Worm (Caenorhabditis elegans) whole organism, L1 larva: ENCODE results near the gene reps-1.

Experiments
- C34B4.2 ChIP-seq: sonication (generic microtip); optimal IDR thresholded peaks from 2 replicates; lab custom pipeline; 2017; ENCODE audit warnings: mild to moderate bottlenecking, missing genetic modification characterization, missing compliant biosample characterization
- aly-2 ChIP-seq: fragments of 150-350 bp; optimal IDR thresholded peaks from 2 replicates; lab custom pipeline; 2014; ENCODE audit warnings: missing biosample characterization, missing genetic modification characterization
- ceh-8 ChIP-seq: fragments of 200-800 bp; sonication (Bioruptor generic); optimal IDR thresholded peaks from 2 replicates; lab custom pipeline; 2018; ENCODE audit warnings: mild to moderate bottlenecking, missing genetic modification characterization, moderate library complexity, missing compliant biosample characterization
- ces-1 ChIP-seq: fragments of 150-350 bp; optimal IDR thresholded peaks from 2 replicates; lab custom pipeline; 2014; ENCODE audit warnings: missing biosample characterization, missing genetic modification reagents, missing genetic modification characterization
- efl-1 ChIP-seq, 4 experiments: fragments of 150-350 bp; optimal IDR thresholded peaks in 3 of 4; peaks in 1 of 4; 1 replicate in 1 of 4; 2 replicates in 3 of 4; lab custom pipeline; 2014; ENCODE audit warnings: missing biosample characterization in 2 of 4, missing genetic modification characterization in 2 of 4, missing genetic modification reagents in 2 of 4
- efl-3 ChIP-seq: fragments of 200-800 bp; sonication (Bioruptor generic); optimal IDR thresholded peaks from 2 replicates; lab custom pipeline; 2018; ENCODE audit warnings: mild to moderate bottlenecking, missing genetic modification characterization, missing compliant biosample characterization
- elt-2 ChIP-seq: sonication (generic microtip); optimal IDR thresholded peaks from 2 replicates; lab custom pipeline; 2016; ENCODE audit warnings: missing genetic modification characterization, mild to moderate bottlenecking, inconsistent platforms, missing compliant biosample characterization, missing genetic modification reagents
- fkh-10 ChIP-seq: sonication (generic microtip); optimal IDR thresholded peaks from 2 replicates; lab custom pipeline; 2017; ENCODE audit warnings: missing biosample characterization, missing genetic modification reagents, missing genetic modification characterization
- fkh-4 ChIP-seq: sonication (generic microtip); optimal IDR thresholded peaks from 2 replicates; lab custom pipeline; 2016; ENCODE audit warnings: missing compliant biosample characterization, missing genetic modification characterization, borderline replicate concordance
- fkh-8 ChIP-seq: sonication (generic microtip); optimal IDR thresholded peaks from 2 replicates; lab custom pipeline; 2016; ENCODE audit warnings: mild to moderate bottlenecking, missing genetic modification characterization, missing compliant biosample characterization
- fos-1 ChIP-seq: fragments of 150-350 bp; optimal IDR thresholded peaks from 2 replicates; lab custom pipeline; 2014; ENCODE audit warnings: missing biosample characterization, missing genetic modification characterization
- hlh-4 ChIP-seq: sonication (generic microtip); optimal IDR thresholded peaks from 2 replicates; lab custom pipeline; 2016; ENCODE audit warnings: mild to moderate bottlenecking, missing genetic modification characterization, missing compliant biosample characterization
- isw-1 ChIP-seq: fragments of 200-800 bp; sonication (Bioruptor generic); IDR thresholded peaks from 2 replicates; pipeline ENCODE4 v1.3.6; 2022; ENCODE audit warnings: missing genetic modification characterization, missing compliant biosample characterization
- lin-14 ChIP-seq: fragments of 200-800 bp; sonication (Bioruptor generic); optimal IDR thresholded peaks from 2 replicates; lab custom pipeline; 2018; ENCODE audit warnings: mild to moderate bottlenecking, missing genetic modification characterization, moderate library complexity, missing compliant biosample characterization
- lin-35 ChIP-seq, 2 experiments: fragments of 150-350 bp; optimal IDR thresholded peaks; 2 replicates each; lab custom pipeline; 2014; ENCODE audit warnings: missing biosample characterization in 2 of 2, missing genetic modification characterization in 2 of 2, missing genetic modification reagents in 2 of 2
- lir-3 ChIP-seq: sonication (generic microtip); optimal IDR thresholded peaks from 2 replicates; lab custom pipeline; 2016; ENCODE audit warnings: mild to moderate bottlenecking, missing genetic modification characterization, moderate library complexity, missing compliant biosample characterization; ENCODE audit not compliant: poor library complexity
- lsy-2 ChIP-seq, 2 experiments: fragments of 150-350 bp; optimal IDR thresholded peaks; 2 replicates each; lab custom pipeline; 2014; ENCODE audit warnings: missing biosample characterization in 2 of 2, missing genetic modification characterization in 2 of 2
- mdl-1 ChIP-seq, 2 experiments: fragments of 150-350 bp; optimal IDR thresholded peaks; 2 replicates each; lab custom pipeline; 2014 to 2017; ENCODE audit warnings: missing biosample characterization in 2 of 2, missing genetic modification characterization in 2 of 2, inconsistent platforms in 1 of 2
- nhr-12 ChIP-seq: sonication (generic microtip); optimal IDR thresholded peaks from 2 replicates; lab custom pipeline; 2017; ENCODE audit warnings: missing biosample characterization, missing genetic modification characterization
- nhr-19 ChIP-seq: fragments of 200-800 bp; sonication (Bioruptor generic); conservative IDR thresholded peaks from 2 replicates; pipeline ENCODE4 v1.3.6; 2022; ENCODE audit warnings: missing genetic modification characterization, missing compliant biosample characterization
- nhr-20 ChIP-seq: sonication (generic microtip); optimal IDR thresholded peaks from 2 replicates; lab custom pipeline; 2016; ENCODE audit warnings: mild to moderate bottlenecking, missing genetic modification characterization, missing compliant biosample characterization
- nhr-237 ChIP-seq: fragments of 150-350 bp; optimal IDR thresholded peaks from 2 replicates; lab custom pipeline; 2014; ENCODE audit warnings: missing biosample characterization, missing genetic modification characterization
- nhr-28 ChIP-seq: fragments of 150-350 bp; optimal IDR thresholded peaks from 2 replicates; lab custom pipeline; 2014; ENCODE audit warnings: missing biosample characterization, missing genetic modification characterization
- nhr-77 ChIP-seq: fragments of 150-350 bp; optimal IDR thresholded peaks from 2 replicates; lab custom pipeline; 2014; ENCODE audit warnings: missing biosample characterization, missing genetic modification characterization
- nhr-90 ChIP-seq: sonication (generic microtip); optimal IDR thresholded peaks from 2 replicates; lab custom pipeline; 2016; ENCODE audit warnings: mild to moderate bottlenecking, missing genetic modification characterization, missing compliant biosample characterization; ENCODE audit not compliant: poor library complexity
- pag-3 ChIP-seq: sonication (generic microtip); optimal IDR thresholded peaks from 2 replicates; lab custom pipeline; 2017; ENCODE audit warnings: missing genetic modification characterization, mild to moderate bottlenecking, missing compliant biosample characterization, antibody characterized with exemption, borderline replicate concordance; ENCODE audit not compliant: insufficient read depth
- sox-4 ChIP-seq: sonication (generic microtip); optimal IDR thresholded peaks from 2 replicates; lab custom pipeline; 2016; ENCODE audit warnings: missing genetic modification characterization, missing compliant biosample characterization
- sup-37 ChIP-seq: fragments of 200-800 bp; sonication (Bioruptor generic); optimal IDR thresholded peaks from 2 replicates; lab custom pipeline; 2018; ENCODE audit warnings: mild to moderate bottlenecking, missing genetic modification characterization, missing compliant biosample characterization
- unc-62 ChIP-seq: fragments of 150-350 bp; optimal IDR thresholded peaks from 2 replicates; lab custom pipeline; 2014; ENCODE audit warnings: missing biosample characterization, missing genetic modification reagents, missing genetic modification characterization
- unc-98 ChIP-seq: fragments of 200-800 bp; sonication (Bioruptor generic); IDR thresholded peaks from 2 replicates; pipeline ENCODE4 v1.3.6; 2022; ENCODE audit warnings: missing genetic modification characterization, missing compliant biosample characterization
- zag-1 ChIP-seq: fragments of 150-350 bp; optimal IDR thresholded peaks from 2 replicates; lab custom pipeline; 2014; ENCODE audit warnings: missing biosample characterization, missing genetic modification characterization
- ztf-11 ChIP-seq, 2 experiments: sonication (generic microtip); optimal IDR thresholded peaks; 2 replicates each; lab custom pipeline; 2016 to 2017; ENCODE audit warnings: missing genetic modification characterization in 2 of 2, missing biosample characterization in 1 of 2, missing compliant biosample characterization in 1 of 2

The reps-1 gene

ce11 chrV:18967479-18968056 lies 22.7 kb downstream of the reps-1 start, which contains the start of gene Y39B6A.43 (continued):
- TF ChIP-seq zag-1 (peak; percentile 58), ceh-8 (peak; percentile 84), ztf-11 (tag; optimal IDR thresholded peaks at IDR 0.05; lab: Kevin White, UChicago) (peak in 1 of 2 experiments; percentile 88), efl-3 (GFP tag; lab: Kevin White, UChicago) (peak; percentile 42), isw-1 (GFP tag; lab: Robert Waterston, UW) (peak; percentile 95), unc-98 (GFP tag; lab: Robert Waterston, UW) (peak; percentile 78), nhr-12 (tag; lab: Kevin White, UChicago) (no peak), sup-37 (GFP tag; lab: Kevin White, UChicago) (peak; percentile 80), pag-3 (tag; lab: Kevin White, UChicago) (no peak), fos-1 (tag; lab: Kevin White, UChicago) (peak; percentile 91), fkh-4 (tag; lab: Kevin White, UChicago) (peak; percentile 75), fkh-8 (peak; percentile 98), lir-3 (tag; lab: Kevin White, UChicago) (peak; percentile 85), ces-1 (GFP tag; lab: Kevin White, UChicago) (no peak)

ce11 chrV:18960072-18960471 lies 30.2 kb downstream of the reps-1 start, which contains the start of gene ztf-20:
TSS of gene ztf-20 (minus strand) at chrV:18960172.
- TF ChIP-seq elt-2 (tag; lab: Kevin White, UChicago) (no peak), fkh-10 (GFP tag; lab: Kevin White, UChicago) (no peak), isw-1 (GFP tag; lab: Robert Waterston, UW) (no peak), nhr-20 (tag; lab: Kevin White, UChicago) (no peak), nhr-77 (no peak)

- TF ChIP-seq nhr-237 (tag; lab: Kevin White, UChicago), result no peak
- no peak for TF ChIP-seq mdl-1 (tag; optimal IDR thresholded peaks at IDR 0.05; lab: Kevin White, UChicago)
- no peak for TF ChIP-seq efl-1 (optimal IDR thresholded peaks at IDR 0.05; lab: Kevin White, UChicago)
- TF ChIP-seq efl-1 (GFP tag; optimal IDR thresholded peaks at IDR 0.05 in 1 of 2; lab: Kevin White, UChicago), result no peak
- TF ChIP-seq elt-2 (tag; lab: Kevin White, UChicago), result peak; percentile 77
- peak in 1 of 2 experiments; percentile 10 for TF ChIP-seq lsy-2 (tag; optimal IDR thresholded peaks at IDR 0.05; lab: Kevin White, UChicago)
- TF ChIP-seq C34B4.2, result no peak
- no peak for TF ChIP-seq lin-14 (GFP tag; lab: Kevin White, UChicago)
- no peak for TF ChIP-seq lir-3 (tag; lab: Kevin White, UChicago)
- TF ChIP-seq nhr-20 (tag; lab: Kevin White, UChicago), result peak; percentile 8
- TF ChIP-seq unc-62 (GFP tag; lab: Kevin White, UChicago), result no peak
- TF ChIP-seq nhr-28 (tag; lab: Kevin White, UChicago), result no peak
- peak; percentile 6; the same call in 1 of the 2 replicates for TF ChIP-seq nhr-19 (GFP tag; lab: Robert Waterston, UW)
- peak in 1 of 2 experiments; percentile 9 for TF ChIP-seq lin-35 (GFP tag; optimal IDR thresholded peaks at IDR 0.05; lab: Kevin White, UChicago)
- TF ChIP-seq hlh-4 (tag; lab: Kevin White, UChicago), result no peak
- no peak for TF ChIP-seq aly-2 (tag; lab: Kevin White, UChicago)
Measured at ce11 chrV:18957267-18957843, 32.9 kb downstream of the reps-1 start, which contains the start of gene hrg-10. TSS of gene hrg-10 (minus strand) at chrV:18957317.

ce11 chrV:18940341-18940740 lies 50.0 kb downstream of the reps-1 start, which contains the start of gene Y80D3A.8:
TSS of gene Y80D3A.8 (plus strand) at chrV:18940641.
- TF ChIP-seq nhr-90 (tag; lab: Kevin White, UChicago) (no peak), aly-2 (tag; lab: Kevin White, UChicago) (no peak), fkh-4 (tag; lab: Kevin White, UChicago) (no peak), ceh-8 (no peak), ztf-11 (tag; optimal IDR thresholded peaks at IDR 0.05; lab: Kevin White, UChicago) (no peak), nhr-28 (tag; lab: Kevin White, UChicago) (no peak), sox-4 (no peak)
